Fruit fly (Drosophila melanogaster) whole organism, embryonic: Measurements from ENCODE around the gene eloF.
A peak's percentile ranks its signal among the peaks of the same experiment; 100 is the strongest.

ENCODE experiments used
- ATbp ChIP-seq: fragments of 200-800 bp; sonication (Bioruptor generic); optimal IDR thresholded peaks from 2 replicates; lab custom pipeline; 2017; ENCODE audit warnings: missing biosample characterization, mild to moderate bottlenecking, missing genetic modification characterization, missing genetic modification reagents
- BEAF-32 ChIP-seq: fragments of 200-800 bp; sonication (Bioruptor generic); optimal IDR thresholded peaks from 3 replicates; lab custom pipeline; 2017; ENCODE audit warnings: missing biosample characterization, missing genetic modification characterization, mild to moderate bottlenecking, moderate library complexity, missing genetic modification reagents
- Bteb2 ChIP-seq: fragments of 200-800 bp; sonication (Bioruptor generic); optimal IDR thresholded peaks from 2 replicates; lab custom pipeline; 2016; ENCODE audit warnings: missing biosample characterization, missing genetic modification characterization
- CG10366 ChIP-seq: fragments of 200-800 bp; sonication (Bioruptor generic); IDR thresholded peaks from 2 replicates; pipeline ENCODE4 v1.3.6; 2022; ENCODE audit warnings: missing biosample characterization, missing genetic modification characterization
- CG11504 ChIP-seq: fragments of 200-800 bp; sonication (Bioruptor generic); optimal IDR thresholded peaks from 3 replicates; lab custom pipeline; 2019; ENCODE audit warnings: missing biosample characterization, mild to moderate bottlenecking, missing genetic modification characterization, moderate library complexity
- CG12236 ChIP-seq: fragments of 200-800 bp; sonication (Bioruptor generic); optimal IDR thresholded peaks from 2 replicates; lab custom pipeline; 2016; ENCODE audit warnings: missing biosample characterization, missing genetic modification characterization
- CG15601 ChIP-seq: fragments of 200-800 bp; sonication (Bioruptor generic); optimal IDR thresholded peaks from 3 replicates; lab custom pipeline; 2019; ENCODE audit warnings: missing biosample characterization, mild to moderate bottlenecking, missing genetic modification characterization, moderate library complexity
- CG16779 ChIP-seq: fragments of 200-800 bp; sonication (Bioruptor generic); IDR thresholded peaks from 2 replicates; pipeline ENCODE4 v1.3.6; 2022; ENCODE audit warnings: missing biosample characterization, missing genetic modification characterization
- CG16863 ChIP-seq: fragments of 200-800 bp; sonication (Bioruptor generic); optimal IDR thresholded peaks from 3 replicates; lab custom pipeline; 2016; ENCODE audit warnings: missing biosample characterization, missing genetic modification characterization
- CG17359 ChIP-seq: fragments of 200-800 bp; sonication (Bioruptor generic); optimal IDR thresholded peaks from 3 replicates; lab custom pipeline; 2018; ENCODE audit warnings: missing biosample characterization, mild to moderate bottlenecking, missing genetic modification characterization, moderate library complexity
- CG18764 ChIP-seq: fragments of 200-800 bp; sonication (Bioruptor generic); optimal IDR thresholded peaks from 3 replicates; lab custom pipeline; 2016; ENCODE audit warnings: missing biosample characterization, missing genetic modification characterization
- CG2678 ChIP-seq: fragments of 200-800 bp; sonication (Bioruptor generic); optimal IDR thresholded peaks from 3 replicates; lab custom pipeline; 2019; ENCODE audit warnings: missing biosample characterization, mild to moderate bottlenecking, missing genetic modification characterization, moderate library complexity
- CG3065 ChIP-seq: fragments of 200-800 bp; sonication (Bioruptor generic); optimal IDR thresholded peaks from 2 replicates; lab custom pipeline; 2016; ENCODE audit warnings: missing biosample characterization, missing genetic modification characterization
- CG32772 ChIP-seq: fragments of 200-800 bp; sonication (Bioruptor generic); IDR thresholded peaks from 2 replicates; pipeline ENCODE4 v1.3.6; 2022; ENCODE audit warnings: missing biosample characterization, missing genetic modification characterization
- CG4282 ChIP-seq: fragments of 200-800 bp; sonication (Bioruptor generic); optimal IDR thresholded peaks from 2 replicates; lab custom pipeline; 2016; ENCODE audit warnings: missing biosample characterization, missing genetic modification characterization
- CG43689 ChIP-seq: fragments of 200-800 bp; sonication (Bioruptor generic); IDR thresholded peaks from 2 replicates; pipeline ENCODE4 v1.3.6; 2022; ENCODE audit warnings: missing biosample characterization, missing genetic modification characterization
- CG4617 ChIP-seq: fragments of 200-800 bp; sonication (Bioruptor generic); optimal IDR thresholded peaks from 3 replicates; lab custom pipeline; 2016; ENCODE audit warnings: missing biosample characterization, missing genetic modification characterization, borderline replicate concordance
- CG4730 ChIP-seq: fragments of 200-800 bp; sonication (Bioruptor generic); IDR thresholded peaks from 2 replicates; pipeline ENCODE4 v1.3.6; 2022; ENCODE audit warnings: missing biosample characterization, missing genetic modification characterization
- CG5180 ChIP-seq: fragments of 200-800 bp; sonication (Bioruptor generic); optimal IDR thresholded peaks from 3 replicates; lab custom pipeline; 2017; ENCODE audit warnings: missing biosample characterization, missing genetic modification characterization, mild to moderate bottlenecking, moderate library complexity, missing genetic modification reagents
- CG6813 ChIP-seq: fragments of 200-800 bp; sonication (Bioruptor generic); optimal IDR thresholded peaks from 2 replicates; lab custom pipeline; 2017; ENCODE audit warnings: missing biosample characterization, missing genetic modification characterization, mild to moderate bottlenecking, moderate library complexity, missing genetic modification reagents
- CG8089 ChIP-seq: fragments of 200-800 bp; sonication (Bioruptor generic); optimal IDR thresholded peaks from 3 replicates; lab custom pipeline; 2016; ENCODE audit warnings: missing biosample characterization, missing genetic modification characterization
- CG8359 ChIP-seq: fragments of 200-800 bp; sonication (Bioruptor generic); optimal IDR thresholded peaks from 2 replicates; lab custom pipeline; 2017; ENCODE audit warnings: missing biosample characterization, mild to moderate bottlenecking, missing genetic modification characterization, borderline replicate concordance
- CG8765 ChIP-seq: fragments of 200-800 bp; sonication (Bioruptor generic); IDR thresholded peaks from 2 replicates; pipeline ENCODE4 v1.3.6; 2022; ENCODE audit warnings: missing biosample characterization, missing genetic modification characterization
- CG9609 ChIP-seq: fragments of 200-800 bp; sonication (Bioruptor generic); optimal IDR thresholded peaks from 3 replicates; lab custom pipeline; 2016; ENCODE audit warnings: missing biosample characterization, missing genetic modification characterization
- CoRest ChIP-seq: fragments of 200-800 bp; sonication (Bioruptor generic); optimal IDR thresholded peaks from 3 replicates; lab custom pipeline; 2018; ENCODE audit warnings: missing biosample characterization, mild to moderate bottlenecking, missing genetic modification characterization, moderate library complexity
- Drgx ChIP-seq: fragments of 200-800 bp; sonication (Bioruptor generic); IDR thresholded peaks from 2 replicates; pipeline ENCODE4 v1.3.6; 2022; ENCODE audit warnings: missing biosample characterization, missing genetic modification characterization
- HHEX ChIP-seq: fragments of 200-800 bp; sonication (Bioruptor generic); optimal IDR thresholded peaks from 3 replicates; lab custom pipeline; 2017; ENCODE audit warnings: missing biosample characterization, mild to moderate bottlenecking, missing genetic modification characterization, missing genetic modification reagents
- Hsf ChIP-seq: fragments of 200-800 bp; sonication (Bioruptor generic); optimal IDR thresholded peaks from 3 replicates; lab custom pipeline; 2016; ENCODE audit warnings: missing biosample characterization, missing genetic modification characterization
- MESR4 ChIP-seq: fragments of 200-800 bp; sonication (Bioruptor generic); optimal IDR thresholded peaks from 2 replicates; lab custom pipeline; 2018; ENCODE audit warnings: missing biosample characterization, mild to moderate bottlenecking, missing genetic modification characterization, moderate library complexity
- NC2α ChIP-seq: fragments of 200-800 bp; sonication (Bioruptor generic); optimal IDR thresholded peaks from 2 replicates; lab custom pipeline; 2016; ENCODE audit warnings: missing biosample characterization, missing genetic modification characterization
- Six4 ChIP-seq: fragments of 200-800 bp; sonication (Bioruptor generic); optimal IDR thresholded peaks from 2 replicates; lab custom pipeline; 2016; ENCODE audit warnings: missing biosample characterization, missing genetic modification characterization
- Tbp ChIP-seq: fragments of >200 bp; optimal IDR thresholded peaks from 2 replicates; lab custom pipeline; 2018; ENCODE audit warnings: missing biosample characterization, missing genetic modification characterization
- Vsx1 ChIP-seq: fragments of 200-800 bp; sonication (Bioruptor generic); optimal IDR thresholded peaks from 2 replicates; lab custom pipeline; 2017; ENCODE audit warnings: missing biosample characterization, mild to moderate bottlenecking, missing genetic modification characterization, missing genetic modification reagents
- ato ChIP-seq: fragments of 200-800 bp; sonication (Bioruptor generic); IDR thresholded peaks from 2 replicates; pipeline ENCODE4 v1.3.6; 2022; ENCODE audit warnings: missing biosample characterization, missing genetic modification characterization; ENCODE audit not compliant: partially characterized antibody
- ci ChIP-seq: fragments of 200-800 bp; sonication (Bioruptor generic); IDR thresholded peaks from 3 replicates; pipeline ENCODE4 v1.3.6; 2022; ENCODE audit warnings: missing biosample characterization, missing genetic modification characterization
- da ChIP-seq: fragments of 200-800 bp; sonication (Bioruptor generic); optimal IDR thresholded peaks from 2 replicates; lab custom pipeline; 2016; ENCODE audit warnings: missing biosample characterization, missing genetic modification characterization
- gcm ChIP-seq: fragments of 200-800 bp; sonication (Bioruptor generic); optimal IDR thresholded peaks from 2 replicates; lab custom pipeline; 2019; ENCODE audit warnings: missing biosample characterization, mild to moderate bottlenecking, missing genetic modification characterization, moderate library complexity
- gsb ChIP-seq: fragments of 200-800 bp; sonication (Bioruptor generic); IDR thresholded peaks from 2 replicates; pipeline ENCODE4 v1.3.6; 2022; ENCODE audit warnings: missing biosample characterization, missing genetic modification characterization
- hth ChIP-seq: fragments of >200 bp; optimal IDR thresholded peaks from 2 replicates; lab custom pipeline; 2017; ENCODE audit warnings: inconsistent platforms
- insv ChIP-seq, 2 experiments: fragments of 200-800 bp; sonication (Bioruptor generic); optimal IDR thresholded peaks; 3 replicates each; lab custom pipeline; 2016 to 2018; ENCODE audit warnings: missing biosample characterization in 2 of 2, missing genetic modification characterization in 2 of 2
- ken ChIP-seq: fragments of 200-800 bp; sonication (Bioruptor generic); IDR thresholded peaks from 3 replicates; pipeline ENCODE4 v1.3.6; 2022; ENCODE audit warnings: missing biosample characterization, missing genetic modification characterization
- lab ChIP-seq: fragments of 200-800 bp; sonication (Bioruptor generic); optimal IDR thresholded peaks from 3 replicates; lab custom pipeline; 2017; ENCODE audit warnings: missing biosample characterization, missing genetic modification characterization, mild to moderate bottlenecking, moderate library complexity, missing genetic modification reagents
- lola ChIP-seq, 3 experiments: fragments of >200 bp in 2 of 3; fragments of 200-800 bp in 1 of 3; sonication (Bioruptor generic) in 1 of 3; optimal IDR thresholded peaks; 2 replicates each; lab custom pipeline; 2017 to 2019; ENCODE audit warnings: missing biosample characterization in 3 of 3, missing genetic modification characterization in 3 of 3, mild to moderate bottlenecking in 1 of 3, moderate library complexity in 1 of 3
- maf-S ChIP-seq: fragments of 200-800 bp; sonication (Bioruptor generic); optimal IDR thresholded peaks from 2 replicates; lab custom pipeline; 2016; ENCODE audit warnings: missing biosample characterization, missing genetic modification characterization
- pho ChIP-seq: fragments of 200-800 bp; sonication (Bioruptor generic); optimal IDR thresholded peaks from 2 replicates; lab custom pipeline; 2016; ENCODE audit warnings: missing biosample characterization, missing genetic modification characterization
- row ChIP-seq: fragments of 200-800 bp; sonication (Bioruptor generic); IDR thresholded peaks from 3 replicates; pipeline ENCODE4 v1.3.6; 2022; ENCODE audit warnings: missing biosample characterization, missing genetic modification characterization
- seq ChIP-seq: fragments of 200-800 bp; sonication (Bioruptor generic); IDR thresholded peaks from 2 replicates; pipeline ENCODE4 v1.3.6; 2022; ENCODE audit warnings: missing biosample characterization, missing genetic modification characterization
- sqz ChIP-seq: fragments of 200-800 bp; sonication (Bioruptor generic); optimal IDR thresholded peaks from 3 replicates; lab custom pipeline; 2018; ENCODE audit warnings: missing biosample characterization, mild to moderate bottlenecking, missing genetic modification characterization
- sr ChIP-seq: fragments of 200-800 bp; sonication (Bioruptor generic); IDR thresholded peaks from 3 replicates; pipeline ENCODE4 v1.3.6; 2022; ENCODE audit warnings: missing biosample characterization, missing genetic modification characterization
- trh ChIP-seq: fragments of 200-800 bp; sonication (Bioruptor generic); optimal IDR thresholded peaks from 2 replicates; lab custom pipeline; 2016; ENCODE audit warnings: missing biosample characterization, missing genetic modification characterization

The eloF gene

dm6 chr3R:9791177-9791806, 22.7 kb upstream of the eloF start, which contains the start of the genes CG12945 and CG8507 (continued):
- TF ChIP-seq ATbp (GFP tag; lab: Kevin White, UChicago) (no peak), CG6813 (no peak), maf-S (GFP tag; lab: Kevin White, UChicago) (no peak), CG4282 (no peak), CG15601 (peak; percentile 35), CG3065 (GFP tag; lab: Kevin White, UChicago) (no peak), sr (no peak), CG16863 (GFP tag; lab: Kevin White, UChicago) (no peak), lab (no peak), Drgx (GFP tag; lab: Robert Waterston, UW) (no peak), Six4 (GFP tag; lab: Kevin White, UChicago) (no peak), hth (lab: Kevin White, UChicago) (no peak), row (GFP tag; lab: Robert Waterston, UW) (peak; percentile 93), CG4730 (no peak), ci (no peak), CG32772 (GFP tag; lab: Robert Waterston, UW) (no peak), CG4617 (GFP tag; lab: Kevin White, UChicago) (peak; percentile 41), CG11504 (tag; lab: Kevin White, UChicago) (no peak), da (GFP tag; lab: Kevin White, UChicago) (no peak), CoRest (peak; percentile 76), lola (GFP tag; optimal IDR thresholded peaks at IDR 0.05; lab: Kevin White, UChicago) (peak in 1 of 3 experiments; percentile 54), CG8089 (no peak), Bteb2 (GFP tag; lab: Kevin White, UChicago) (no peak), ato (GFP tag; lab: Robert Waterston, UW) (no peak), seq (GFP tag; lab: Robert Waterston, UW) (no peak), CG12236 (GFP tag; lab: Kevin White, UChicago) (no peak), BEAF-32 (peak; percentile 52), Vsx1 (GFP tag; lab: Kevin White, UChicago) (no peak), Tbp (no peak), gcm (GFP tag; lab: Kevin White, UChicago) (peak; percentile 37), NC2α (GFP tag; lab: Kevin White, UChicago) (no peak), CG8765 (GFP tag; lab: Robert Waterston, UW) (no peak), insv (GFP tag; optimal IDR thresholded peaks at IDR 0.05; lab: Kevin White, UChicago) (no peak), trh (GFP tag; lab: Kevin White, UChicago) (no peak), Hsf (GFP tag; lab: Kevin White, UChicago) (peak; percentile 63), pho (GFP tag; lab: Kevin White, UChicago) (peak; percentile 33), HHEX (no peak), CG5180 (no peak), CG18764 (GFP tag; lab: Kevin White, UChicago) (no peak), CG43689 (GFP tag; lab: Robert Waterston, UW) (no peak), CG8359 (no peak), CG10366 (GFP tag; lab: Robert Waterston, UW) (no peak; the same call in 1 of the 2 replicates), CG2678 (tag; lab: Kevin White, UChicago) (no peak), sqz (no peak), gsb (GFP tag; lab: Robert Waterston, UW) (no peak), CG17359 (no peak), CG16779 (GFP tag; lab: Robert Waterston, UW) (no peak), CG9609 (GFP tag; lab: Kevin White, UChicago) (peak; percentile 16), ken (GFP tag; lab: Robert Waterston, UW) (0 out of 3 replicates have a peak, but pooled peaks have one; percentile 28), MESR4 (GFP tag; lab: Kevin White, UChicago) (no peak)
